Worm (Caenorhabditis elegans): ENCODE measurements around the gene srh-55.

ce11 chrV:15132423-15132822, 21.0 kb upstream of the srh-55 start, which contains the start of gene str-171:
- TF ChIP-seq pha-2 (tag; optimal IDR thresholded peaks at IDR 0.05) (no peak), ama-1 (optimal IDR thresholded peaks at IDR 0.05) (no peak), tbx-2 (tag; optimal IDR thresholded peaks at IDR 0.05) (no peak), pat-9 (tag; optimal IDR thresholded peaks at IDR 0.05) (no peak), hlh-6 (tag; optimal IDR thresholded peaks at IDR 0.05) (no peak), pqm-1 (tag; optimal IDR thresholded peaks at IDR 0.05) (no peak), unc-3 (GFP tag; conservative IDR thresholded peaks at IDR 0.05) (no peak), unc-3 (tag; optimal IDR thresholded peaks at IDR 0.05) (no peak), odd-2 (tag; optimal IDR thresholded peaks at IDR 0.05) (no peak), fkh-10 (GFP tag; optimal IDR thresholded peaks at IDR 0.05) (no peak), fkh-6 (tag; optimal IDR thresholded peaks at IDR 0.05) (no peak)
